Worm (Caenorhabditis elegans): ENCODE results near the gene C04G6.4.

The C04G6.4 gene

ce11 chrII:5055129-5055666 is 28.0 kb downstream of the C04G6.4 start, which contains the start of the genes ify-1 and rpl-22 (continued):
- TF ChIP-seq alr-1 (tag; optimal IDR thresholded peaks at IDR 0.05; ENCODE audit: borderline replicate concordance) (no peak), lin-39 (tag; optimal IDR thresholded peaks at IDR 0.05) (peak; percentile 82), sptf-1 (tag; optimal IDR thresholded peaks at IDR 0.05) (no peak), nhr-12 (tag; optimal IDR thresholded peaks at IDR 0.05) (no peak), lin-35 (GFP tag; optimal IDR thresholded peaks at IDR 0.05) (peak; percentile 95 to 98), unc-30 (tag; optimal IDR thresholded peaks at IDR 0.05) (no peak), zag-1 (tag; optimal IDR thresholded peaks at IDR 0.05) (peak; percentile 17), C16A3.4 (tag; optimal IDR thresholded peaks at IDR 0.05) (peak; percentile 98), fkh-8 (tag; optimal IDR thresholded peaks at IDR 0.05) (peak; percentile 90), snu-23 (GFP tag; optimal IDR thresholded peaks at IDR 0.05) (peak; percentile 98), dpl-1 (GFP tag; optimal IDR thresholded peaks at IDR 0.05) (peak; percentile 93 to 94 (median 94)), aly-2 (tag; optimal IDR thresholded peaks at IDR 0.05) (peak; percentile 69), ceh-88 (GFP tag; IDR thresholded peaks at IDR 0.05) (peak; percentile 82), nhr-90 (tag; optimal IDR thresholded peaks at IDR 0.05; ENCODE audit: poor library complexity) (peak; percentile 92), lin-13 (GFP tag; optimal IDR thresholded peaks at IDR 0.05) (peak; percentile 93), hpl-2 (GFP tag; optimal IDR thresholded peaks at IDR 0.05) (peak; percentile 75), ama-1 (optimal IDR thresholded peaks at IDR 0.05) (peak; percentile 70), efl-3 (GFP tag; optimal IDR thresholded peaks at IDR 0.05) (no peak), mef-2 (tag; optimal IDR thresholded peaks at IDR 0.05) (peak; percentile 17), nhr-84 (tag; optimal IDR thresholded peaks at IDR 0.05) (no peak), dsc-1 (tag; optimal IDR thresholded peaks at IDR 0.05) (peak; percentile 89), F16B12.6 (tag; optimal IDR thresholded peaks at IDR 0.05) (peak; percentile 75), nhr-47 (tag; optimal IDR thresholded peaks at IDR 0.05) (peak; percentile 94), nhr-77 (tag; optimal IDR thresholded peaks at IDR 0.05) (peak; percentile 95), nhr-19 (GFP tag; conservative IDR thresholded peaks at IDR 0.05) (peak; percentile 93), nhr-20 (tag; optimal IDR thresholded peaks at IDR 0.05) (peak; percentile 97), nhr-71 (tag; optimal IDR thresholded peaks at IDR 0.05) (peak; percentile 96), sox-4 (tag; optimal IDR thresholded peaks at IDR 0.05) (peak; percentile 48), unc-86 (tag; optimal IDR thresholded peaks at IDR 0.05) (peak; percentile 88), pax-3 (tag; optimal IDR thresholded peaks at IDR 0.05) (peak; percentile 81), nhr-76 (tag; optimal IDR thresholded peaks at IDR 0.05) (no peak), ztf-4 (tag; optimal IDR thresholded peaks at IDR 0.05) (peak; percentile 88), swsn-7 (tag; optimal IDR thresholded peaks at IDR 0.05) (peak; percentile 93), tbx-2 (tag; optimal IDR thresholded peaks at IDR 0.05) (peak; percentile 92), unc-98 (GFP tag; IDR thresholded peaks at IDR 0.05) (no peak), lin-14 (GFP tag; optimal IDR thresholded peaks at IDR 0.05) (peak; percentile 92), tlp-1 (tag; optimal IDR thresholded peaks at IDR 0.05) (no peak), egl-27 (tag; optimal IDR thresholded peaks at IDR 0.05) (peak in 1 of 2 experiments; percentile 36), unc-130 (tag; optimal IDR thresholded peaks at IDR 0.05) (peak; percentile 99), efl-1 (optimal IDR thresholded peaks at IDR 0.05) (peak; percentile 95 to 96), efl-1 (GFP tag; optimal IDR thresholded peaks at IDR 0.05 in 1 of 2) (peak; percentile 93 to 99)

DNA sequence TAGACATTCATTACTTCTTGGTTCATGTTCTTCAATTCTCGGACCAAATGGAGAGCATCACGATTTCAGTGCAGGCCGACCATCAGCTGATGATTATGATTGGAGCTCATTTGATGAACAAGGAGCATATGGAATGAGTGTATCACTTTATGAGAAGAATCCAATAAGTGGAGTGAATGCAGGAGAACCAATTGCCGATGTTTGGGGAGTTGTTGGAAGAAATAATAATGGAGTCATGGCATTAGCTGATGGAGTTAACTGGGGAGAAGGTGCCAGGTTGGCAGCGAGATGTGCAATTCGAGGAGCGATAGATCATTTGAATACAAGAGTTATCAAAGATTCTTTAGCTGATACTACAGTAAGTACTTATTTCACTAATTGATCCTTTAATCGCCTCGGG is 32.5 kb downstream of the C04G6.4 start:
- TF ChIP-seq egl-13 (tag; optimal IDR thresholded peaks at IDR 0.05) (no peak), ceh-8 (GFP tag; optimal IDR thresholded peaks at IDR 0.05) (no peak), pag-3 (tag; optimal IDR thresholded peaks at IDR 0.05; ENCODE audit: borderline replicate concordance, insufficient read depth) (no peak), egl-27 (tag; optimal IDR thresholded peaks at IDR 0.05) (no peak), unc-86 (tag; optimal IDR thresholded peaks at IDR 0.05) (no peak), efl-1 (optimal IDR thresholded peaks at IDR 0.05) (no peak), efl-1 (GFP tag; optimal IDR thresholded peaks at IDR 0.05 in 1 of 2) (peak in 1 of 2 experiments; percentile 93), hlh-4 (tag; optimal IDR thresholded peaks at IDR 0.05) (no peak)
